Fruit fly (Drosophila melanogaster) whole organism, pupa: Measurements from ENCODE around the gene CG14615.

Experiments
- CG10348 ChIP-seq: fragments of 200-800 bp; sonication (Bioruptor generic); IDR thresholded peaks from 2 replicates; pipeline ENCODE4 v1.3.6; 2022; ENCODE audit warnings: missing biosample characterization, missing genetic modification characterization
- CG12605 ChIP-seq: fragments of 200-800 bp; sonication (Bioruptor generic); IDR thresholded peaks from 2 replicates; pipeline ENCODE4 v1.3.6; 2022; ENCODE audit warnings: missing biosample characterization, missing genetic modification characterization
- CG13204 ChIP-seq: fragments of 200-800 bp; sonication (Bioruptor generic); optimal IDR thresholded peaks from 2 replicates; lab custom pipeline; 2018; ENCODE audit warnings: missing biosample characterization, mild to moderate bottlenecking, missing genetic modification characterization, moderate library complexity
- CG17806 ChIP-seq: fragments of 200-800 bp; sonication (Bioruptor generic); optimal IDR thresholded peaks from 2 replicates; lab custom pipeline; 2018; ENCODE audit warnings: missing biosample characterization, mild to moderate bottlenecking, missing genetic modification characterization, moderate library complexity
- CG32121 ChIP-seq: fragments of 200-800 bp; sonication (Bioruptor generic); IDR thresholded peaks from 2 replicates; pipeline ENCODE4 v1.3.6; 2022; ENCODE audit warnings: missing biosample characterization, missing genetic modification characterization
- CG4496 ChIP-seq: fragments of 200-800 bp; sonication (Bioruptor generic); IDR thresholded peaks from 3 replicates; pipeline ENCODE4 v1.3.6; 2022; ENCODE audit warnings: missing biosample characterization, missing genetic modification characterization
- CG8159 ChIP-seq: fragments of 200-800 bp; sonication (Bioruptor generic); optimal IDR thresholded peaks from 3 replicates; lab custom pipeline; 2018; ENCODE audit warnings: missing biosample characterization, mild to moderate bottlenecking, missing genetic modification characterization, moderate library complexity
- CG8301 ChIP-seq: fragments of 200-800 bp; sonication (Bioruptor generic); optimal IDR thresholded peaks from 2 replicates; lab custom pipeline; 2018; ENCODE audit warnings: missing biosample characterization, mild to moderate bottlenecking, missing genetic modification characterization
- CG9948 ChIP-seq: fragments of 200-800 bp; sonication (Bioruptor generic); optimal IDR thresholded peaks from 2 replicates; lab custom pipeline; 2018; ENCODE audit warnings: missing biosample characterization, mild to moderate bottlenecking, missing genetic modification characterization, moderate library complexity
- D1 ChIP-seq: fragments of 200-800 bp; sonication (Bioruptor generic); optimal IDR thresholded peaks from 2 replicates; lab custom pipeline; 2018; ENCODE audit warnings: missing biosample characterization, mild to moderate bottlenecking, missing genetic modification characterization, moderate library complexity
- EcR ChIP-seq: fragments of 200-800 bp; sonication (Bioruptor generic); optimal IDR thresholded peaks from 3 replicates; lab custom pipeline; 2019; ENCODE audit warnings: missing biosample characterization, missing genetic modification characterization, mild to moderate bottlenecking, moderate library complexity, missing genetic modification reagents
- Ets98B ChIP-seq: fragments of 200-800 bp; sonication (Bioruptor generic); IDR thresholded peaks from 2 replicates; pipeline ENCODE4 v1.3.6; 2022; ENCODE audit warnings: missing biosample characterization, missing genetic modification characterization
- Pif1B ChIP-seq: fragments of 200-800 bp; sonication (Bioruptor generic); optimal IDR thresholded peaks from 3 replicates; lab custom pipeline; 2016; ENCODE audit warnings: missing biosample characterization, missing genetic modification characterization
- gl ChIP-seq: fragments of 200-800 bp; sonication (Bioruptor generic); optimal IDR thresholded peaks from 2 replicates; lab custom pipeline; 2018; ENCODE audit warnings: missing biosample characterization, mild to moderate bottlenecking, missing genetic modification characterization

DNA sequence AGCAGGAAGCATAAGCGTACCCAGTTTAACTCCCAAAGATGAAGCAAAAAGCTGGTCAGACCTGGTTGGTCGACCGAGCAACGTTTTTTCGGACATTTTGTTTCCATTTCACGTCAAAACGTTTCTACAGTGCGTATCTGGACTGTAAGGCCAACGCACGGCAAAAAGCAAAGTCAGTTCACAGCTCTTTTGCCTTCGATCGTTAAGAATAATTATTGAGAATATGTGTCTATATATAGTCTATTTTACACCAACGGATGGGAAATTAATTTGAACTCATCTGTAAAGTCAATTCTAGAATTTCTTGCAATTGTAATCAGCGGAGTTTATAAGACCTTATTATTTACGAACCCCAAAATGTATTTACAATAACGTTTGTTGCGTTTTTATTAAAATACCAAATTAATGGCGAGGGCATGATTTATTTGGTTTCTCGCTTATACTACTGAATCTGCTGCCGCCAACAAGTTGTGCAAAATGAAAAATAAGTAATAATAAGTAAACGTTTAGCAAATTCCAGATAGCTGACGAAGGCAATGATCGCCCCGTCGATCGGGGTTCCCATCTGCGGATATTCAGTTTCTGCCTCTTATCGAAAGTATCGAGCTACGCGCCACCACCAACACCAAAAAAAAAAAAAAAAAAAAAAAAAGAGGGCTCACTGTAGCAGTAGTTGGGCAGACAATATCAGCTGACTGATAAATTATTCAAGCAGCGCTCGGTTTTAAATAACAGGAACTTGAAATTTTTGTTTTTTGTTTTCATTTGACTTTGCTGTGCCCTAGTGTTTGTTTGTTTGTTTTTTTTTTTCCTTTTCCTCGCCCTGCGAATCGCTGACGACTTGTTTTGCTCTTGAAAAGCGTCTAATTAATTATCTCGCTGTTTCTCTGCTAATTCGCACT is 28.6 kb upstream of the CG14615 start:
- TF ChIP-seq CG8159 (no peak), CG12605 (GFP tag; lab: Robert Waterston, UW) (no peak), CG13204 (GFP tag; lab: Kevin White, UChicago) (no peak), Pif1B (no peak), EcR (GFP tag; lab: Kevin White, UChicago) (no peak), Ets98B (no peak), D1 (no peak), CG4496 (GFP tag; lab: Robert Waterston, UW) (no peak), gl (tag; lab: Kevin White, UChicago) (no peak), CG10348 (GFP tag; lab: Robert Waterston, UW) (no peak), CG32121 (GFP tag; lab: Robert Waterston, UW) (no peak), CG8301 (tag; lab: Kevin White, UChicago) (no peak), CG9948 (tag; lab: Kevin White, UChicago) (no peak), CG17806 (tag; lab: Kevin White, UChicago) (no peak)
